Worm (Caenorhabditis elegans) whole organism, mixed stage, embryonic: Measurements from ENCODE around the gene T04G9.6.

Experiments used
- blmp-1 ChIP-seq: fragments of 150-350 bp; optimal IDR thresholded peaks from 2 replicates; lab custom pipeline; 2014; ENCODE audit warnings: missing biosample characterization, missing genetic modification characterization
- drap-1 ChIP-seq: fragments of 200-800 bp; sonication (Bioruptor generic); optimal IDR thresholded peaks from 3 replicates; lab custom pipeline; 2018; ENCODE audit warnings: mild to moderate bottlenecking, missing genetic modification characterization, missing compliant biosample characterization
- elt-1 ChIP-seq: sonication (generic microtip); optimal IDR thresholded peaks from 2 replicates; lab custom pipeline; 2017; ENCODE audit warnings: missing genetic modification characterization, mild to moderate bottlenecking, missing compliant biosample characterization, antibody characterized with exemption, moderate library complexity, borderline replicate concordance; ENCODE audit not compliant: insufficient read depth
- lin-13 ChIP-seq: fragments of 150-350 bp; optimal IDR thresholded peaks from 2 replicates; lab custom pipeline; 2014; ENCODE audit warnings: missing biosample characterization, missing genetic modification characterization
- pha-4 ChIP-seq: fragments of 150-350 bp; optimal IDR thresholded peaks from 2 replicates; lab custom pipeline; 2018; ENCODE audit warnings: missing biosample characterization, missing genetic modification reagents, missing genetic modification characterization
- sem-2 ChIP-seq: fragments of 200-800 bp; sonication (Bioruptor generic); optimal IDR thresholded peaks from 2 replicates; lab custom pipeline; 2018; ENCODE audit warnings: mild to moderate bottlenecking, missing genetic modification characterization, missing compliant biosample characterization
- snpc-4 ChIP-seq: fragments of 150-350 bp; optimal IDR thresholded peaks from 2 replicates; lab custom pipeline; 2014; ENCODE audit warnings: missing biosample characterization, missing genetic modification characterization
- unc-39 ChIP-seq: fragments of 150-350 bp; optimal IDR thresholded peaks from 2 replicates; lab custom pipeline; 2014; ENCODE audit warnings: missing biosample characterization, missing genetic modification characterization
- unc-62 ChIP-seq: fragments of 150-350 bp; optimal IDR thresholded peaks from 2 replicates; lab custom pipeline; 2014; ENCODE audit warnings: missing biosample characterization, missing genetic modification reagents, missing genetic modification characterization
- zip-8 ChIP-seq: fragments of 150-350 bp; optimal IDR thresholded peaks from 2 replicates; lab custom pipeline; 2014; ENCODE audit warnings: missing biosample characterization, missing genetic modification characterization

DNA sequence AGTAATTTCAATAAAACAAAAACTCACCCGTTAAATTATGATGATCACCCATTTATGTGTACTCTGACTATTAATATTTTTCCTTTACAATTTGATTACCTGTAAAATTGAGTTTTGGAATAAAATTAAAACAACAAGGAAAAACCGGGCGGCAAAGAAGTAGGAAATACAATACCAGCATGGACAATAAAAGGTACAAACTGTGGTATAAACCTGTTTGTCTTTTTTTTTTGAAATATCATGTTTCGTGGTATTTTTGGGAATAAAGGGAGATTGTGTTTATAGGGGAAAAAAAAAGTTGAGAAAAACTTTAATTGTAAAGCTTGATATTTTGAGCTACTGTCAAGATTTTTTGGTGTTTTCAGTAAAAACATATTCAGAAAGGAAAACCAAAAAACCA, 40.6 kb upstream of the T04G9.6 start, which contains the start of gene daf-3:
- no peak for TF ChIP-seq elt-1
- TF ChIP-seq unc-62 (GFP tag; lab: Kevin White, UChicago) = no peak
- TF ChIP-seq unc-39 (tag; lab: Kevin White, UChicago) = no peak
- no peak for TF ChIP-seq sem-2 (GFP tag; lab: Kevin White, UChicago)
- TF ChIP-seq blmp-1 = no peak
- no peak for TF ChIP-seq pha-4 (tag; lab: Kevin White, UChicago)
- TF ChIP-seq drap-1 = no peak
- no peak for TF ChIP-seq zip-8 (tag; lab: Kevin White, UChicago)
- TF ChIP-seq snpc-4 = no peak
- no peak for TF ChIP-seq lin-13 (tag; lab: Kevin White, UChicago)
